Worm (Caenorhabditis elegans) whole organism, L4 larva: ENCODE measurements around the gene dmsr-16.
A peak's percentile ranks its signal among the peaks of the same experiment; 100 is the strongest.

ENCODE experiments used
- D1046.2 ChIP-seq: fragments of 200-800 bp; sonication (Bioruptor generic); IDR thresholded peaks from 2 replicates; pipeline ENCODE4 v1.3.6; 2022; ENCODE audit warnings: missing genetic modification characterization, missing compliant biosample characterization
- F10B5.3 ChIP-seq: sonication (generic microtip); optimal IDR thresholded peaks from 2 replicates; lab custom pipeline; 2016; ENCODE audit warnings: mild to moderate bottlenecking, missing genetic modification characterization, missing compliant biosample characterization
- F26F4.8 ChIP-seq: fragments of 200-800 bp; sonication (Bioruptor generic); conservative IDR thresholded peaks from 2 replicates; pipeline ENCODE4 v1.3.6; 2022; ENCODE audit warnings: missing genetic modification characterization, missing compliant biosample characterization
- Y5F2A.4 ChIP-seq: fragments of 200-800 bp; sonication (Bioruptor generic); optimal IDR thresholded peaks from 2 replicates; lab custom pipeline; 2018; ENCODE audit warnings: mild to moderate bottlenecking, missing genetic modification characterization, missing compliant biosample characterization
- aha-1 ChIP-seq: fragments of 150-350 bp; peaks from one replicate; lab custom pipeline; 2014; ENCODE audit warnings: missing biosample characterization, missing genetic modification characterization
- ama-1 ChIP-seq: fragments of 150-350 bp; optimal IDR thresholded peaks from 2 replicates; lab custom pipeline; 2014; ENCODE audit warnings: inconsistent platforms, mixed read lengths
- arid-1 ChIP-seq: fragments of 200-800 bp; sonication (Bioruptor generic); conservative IDR thresholded peaks from 2 replicates; pipeline ENCODE4 v1.3.6; 2022; ENCODE audit warnings: missing genetic modification reagents, missing genetic modification characterization, missing compliant biosample characterization
- ceh-20 ChIP-seq: fragments of 200-800 bp; sonication (Bioruptor generic); IDR thresholded peaks from 2 replicates; pipeline ENCODE4 v1.3.6; 2022; ENCODE audit warnings: missing genetic modification reagents, missing genetic modification characterization, missing compliant biosample characterization
- ceh-32 ChIP-seq: sonication (generic microtip); optimal IDR thresholded peaks from 2 replicates; lab custom pipeline; 2016; ENCODE audit warnings: mild to moderate bottlenecking, missing genetic modification characterization, missing compliant biosample characterization; ENCODE audit not compliant: poor library complexity
- ceh-82 ChIP-seq: sonication (generic microtip); optimal IDR thresholded peaks from 2 replicates; lab custom pipeline; 2017; ENCODE audit warnings: missing biosample characterization, missing genetic modification characterization
- cey-2 ChIP-seq: sonication (generic microtip); optimal IDR thresholded peaks from 3 replicates; lab custom pipeline; 2017; ENCODE audit warnings: missing genetic modification characterization, mild to moderate bottlenecking, missing compliant biosample characterization, antibody characterized with exemption, borderline replicate concordance; ENCODE audit not compliant: insufficient read depth
- daf-16 ChIP-seq, 3 experiments: sonication (generic microtip); optimal IDR thresholded peaks; 2 replicates each; lab custom pipeline; 2016 to 2017; ENCODE audit warnings: missing genetic modification characterization in 3 of 3, missing genetic modification reagents in 3 of 3, mild to moderate bottlenecking in 2 of 3, missing compliant biosample characterization in 2 of 3, missing biosample characterization in 1 of 3, moderate library complexity in 1 of 3
- daf-8 ChIP-seq: fragments of 200-800 bp; sonication (Bioruptor generic); IDR thresholded peaks from 2 replicates; pipeline ENCODE4 v1.3.6; 2022; ENCODE audit warnings: missing genetic modification characterization, missing compliant biosample characterization
- dmd-8 ChIP-seq: fragments of 200-800 bp; sonication (Bioruptor generic); IDR thresholded peaks from 2 replicates; pipeline ENCODE4 v1.3.6; 2022; ENCODE audit warnings: missing genetic modification characterization, missing compliant biosample characterization
- gei-8 ChIP-seq: fragments of 200-800 bp; sonication (Bioruptor generic); optimal IDR thresholded peaks from 2 replicates; lab custom pipeline; 2018; ENCODE audit warnings: mild to moderate bottlenecking, missing genetic modification characterization, missing compliant biosample characterization
- hlh-11 ChIP-seq: fragments of 200-800 bp; sonication (Bioruptor generic); optimal IDR thresholded peaks from 2 replicates; lab custom pipeline; 2018; ENCODE audit warnings: mild to moderate bottlenecking, missing genetic modification characterization, missing compliant biosample characterization
- lim-7 ChIP-seq: fragments of 200-800 bp; sonication (Bioruptor generic); IDR thresholded peaks from 2 replicates; pipeline ENCODE4 v1.3.6; 2022; ENCODE audit warnings: missing genetic modification characterization, missing compliant biosample characterization
- lin-1 ChIP-seq: fragments of 200-800 bp; sonication (Bioruptor generic); IDR thresholded peaks from 2 replicates; pipeline ENCODE4 v1.3.6; 2022; ENCODE audit warnings: missing genetic modification reagents, missing genetic modification characterization, missing compliant biosample characterization
- mdl-1 ChIP-seq, 2 experiments: fragments of 150-350 bp in 1 of 2; sonication (generic microtip) in 1 of 2; optimal IDR thresholded peaks; 2 replicates each; lab custom pipeline; 2014 to 2017; ENCODE audit warnings: missing biosample characterization in 2 of 2, missing genetic modification characterization in 2 of 2
- mep-1 ChIP-seq: fragments of 150-350 bp; sonication (generic microtip); optimal IDR thresholded peaks from 3 replicates; lab custom pipeline; 2014; ENCODE audit warnings: missing biosample characterization, missing genetic modification characterization
- mes-2 ChIP-seq: sonication (generic microtip); optimal IDR thresholded peaks from 2 replicates; lab custom pipeline; 2016; ENCODE audit warnings: missing genotype, mild to moderate bottlenecking, missing genetic modification characterization, missing compliant biosample characterization; ENCODE audit not compliant: poor library complexity, severe bottlenecking
- mxl-3 ChIP-seq: fragments of 200-800 bp; sonication (Bioruptor generic); optimal IDR thresholded peaks from 2 replicates; lab custom pipeline; 2018; ENCODE audit warnings: mild to moderate bottlenecking, missing genetic modification characterization, missing compliant biosample characterization
- nhr-11 ChIP-seq: fragments of 150-350 bp; optimal IDR thresholded peaks from 2 replicates; lab custom pipeline; 2014; ENCODE audit warnings: missing biosample characterization, missing genetic modification characterization
- nhr-42 ChIP-seq: fragments of 200-800 bp; sonication (Bioruptor generic); IDR thresholded peaks from 2 replicates; pipeline ENCODE4 v1.3.6; 2022; ENCODE audit warnings: missing genetic modification characterization, missing compliant biosample characterization
- nhr-6 ChIP-seq: fragments of 150-350 bp; optimal IDR thresholded peaks from 2 replicates; lab custom pipeline; 2014; ENCODE audit warnings: missing biosample characterization, missing genetic modification characterization
- pha-4 ChIP-seq, 2 experiments: fragments of 150-350 bp in 1 of 2; fragments of 200-800 bp in 1 of 2; sonication (Bioruptor generic) in 1 of 2; IDR thresholded peaks in 1 of 2; optimal IDR thresholded peaks in 1 of 2; 2 replicates each; pipeline versions ENCODE4 v1.3.6 to Lab custom; 2014 to 2022; ENCODE audit warnings: missing genetic modification characterization in 2 of 2, missing genetic modification reagents in 2 of 2, missing biosample characterization in 1 of 2, missing compliant biosample characterization in 1 of 2
- php-3 ChIP-seq: fragments of 200-800 bp; sonication (Bioruptor generic); IDR thresholded peaks from 2 replicates; pipeline ENCODE4 v1.3.6; 2022; ENCODE audit warnings: missing genetic modification reagents, missing genetic modification characterization, missing compliant biosample characterization
- rbr-2 ChIP-seq: sonication (generic microtip); optimal IDR thresholded peaks from 2 replicates; lab custom pipeline; 2016; ENCODE audit warnings: missing genotype, missing genetic modification characterization, missing compliant biosample characterization
- saeg-2 ChIP-seq: fragments of 200-800 bp; sonication (Bioruptor generic); IDR thresholded peaks from 2 replicates; pipeline ENCODE4 v1.3.6; 2022; ENCODE audit warnings: missing genetic modification reagents, missing genetic modification characterization, missing compliant biosample characterization
- skn-1 ChIP-seq: fragments of 150-350 bp; optimal IDR thresholded peaks from 2 replicates; lab custom pipeline; 2014; ENCODE audit warnings: missing biosample characterization, missing genetic modification characterization
- spr-1 ChIP-seq: sonication (generic microtip); optimal IDR thresholded peaks from 2 replicates; lab custom pipeline; 2016; ENCODE audit warnings: mild to moderate bottlenecking, missing genetic modification characterization, missing compliant biosample characterization
- unc-130 ChIP-seq: sonication (generic microtip); optimal IDR thresholded peaks from 2 replicates; lab custom pipeline; 2016; ENCODE audit warnings: missing genetic modification reagents, missing genetic modification characterization, missing compliant biosample characterization
- ztf-7 ChIP-seq: fragments of 150-350 bp; optimal IDR thresholded peaks from 2 replicates; lab custom pipeline; 2014; ENCODE audit warnings: missing biosample characterization, missing genetic modification characterization

Gene dmsr-16

ce11 chrV:6771645-6772044 is 37.2 kb downstream of the dmsr-16 start, which contains the start of gene srh-30:
TSS of gene srh-30 (minus strand) at chrV:6771745.
- TF ChIP-seq ztf-7 (tag; lab: Kevin White, UChicago) (no peak), lim-7 (no peak), mep-1 (tag; lab: Kevin White, UChicago) (no peak), php-3 (GFP tag; lab: Robert Waterston, UW) (no peak), daf-16 (GFP tag; optimal IDR thresholded peaks at IDR 0.05; lab: Kevin White, UChicago) (no peak), daf-16 (tag; optimal IDR thresholded peaks at IDR 0.05; lab: Kevin White, UChicago) (no peak), mxl-3 (no peak), rbr-2 (tag; lab: Kevin White, UChicago) (no peak), arid-1 (GFP tag; lab: Robert Waterston, UW) (no peak), D1046.2 (no peak), F26F4.8 (GFP tag; lab: Robert Waterston, UW) (no peak), lin-1 (GFP tag; lab: Robert Waterston, UW) (no peak)

ce11 chrV:6769440-6769839 is 39.4 kb downstream of the dmsr-16 start:
- TF ChIP-seq nhr-6 (tag; lab: Kevin White, UChicago) (no peak), skn-1 (tag; lab: Kevin White, UChicago) (no peak), saeg-2 (GFP tag; lab: Robert Waterston, UW) (no peak), unc-130 (GFP tag; lab: Kevin White, UChicago) (no peak), ama-1 (no peak), gei-8 (no peak), pha-4 (GFP tag; IDR thresholded peaks at IDR 0.05; lab: Robert Waterston, UW) (no peak), pha-4 (tag; optimal IDR thresholded peaks at IDR 0.05; lab: Kevin White, UChicago) (no peak), php-3 (GFP tag; lab: Robert Waterston, UW) (no peak), F10B5.3 (tag; lab: Kevin White, UChicago) (no peak), spr-1 (no peak), mes-2 (no peak), D1046.2 (no peak), nhr-42 (GFP tag; lab: Robert Waterston, UW) (no peak), ceh-82 (tag; lab: Kevin White, UChicago) (no peak), cey-2 (tag; lab: Kevin White, UChicago) (no peak), mdl-1 (tag; optimal IDR thresholded peaks at IDR 0.05; lab: Kevin White, UChicago) (no peak)

- TF ChIP-seq daf-8 (GFP tag; lab: Robert Waterston, UW) (no peak), ceh-32 (tag; lab: Kevin White, UChicago) (no peak), hlh-11 (tag; lab: Kevin White, UChicago) (peak; percentile 42), aha-1 (tag; lab: Kevin White, UChicago) (peak; percentile 40), rbr-2 (tag; lab: Kevin White, UChicago) (no peak), mxl-3 (peak; percentile 42), daf-16 (GFP tag; optimal IDR thresholded peaks at IDR 0.05; lab: Kevin White, UChicago) (peak in 1 of 2 experiments; percentile 81), daf-16 (tag; optimal IDR thresholded peaks at IDR 0.05; lab: Kevin White, UChicago) (no peak), nhr-11 (tag; lab: Kevin White, UChicago) (peak; percentile 53)
These were observed 40.4 kb downstream of the dmsr-16 start, which contains the start of the genes T25F10.1 and clik-1 for ce11 chrV:6768452-6768929. TSS of gene T25F10.1 (plus strand) at chrV:6768502. TSS of gene clik-1 (minus strand) at chrV:6768732.

- TF ChIP-seq Y5F2A.4 (no peak), mdl-1 (tag; optimal IDR thresholded peaks at IDR 0.05; lab: Kevin White, UChicago) (no peak), ceh-20 (GFP tag; lab: Robert Waterston, UW) (no peak), dmd-8 (no peak), gei-8 (no peak)
These were observed 41.3 kb downstream of the dmsr-16 start for ce11 chrV:6767576-6767975.
